Worm (Caenorhabditis elegans) whole organism, midembryonic: Measurements from ENCODE around the gene F46C5.10.

Experiments
- T22C8.4 ChIP-seq: fragments of 200-800 bp; sonication (Bioruptor generic); IDR thresholded peaks from 2 replicates; pipeline ENCODE4 v1.3.6; 2022; ENCODE audit warnings: missing genetic modification characterization, missing compliant biosample characterization
- cog-1 ChIP-seq: sonication (generic microtip); optimal IDR thresholded peaks from 2 replicates; lab custom pipeline; 2016; ENCODE audit warnings: missing genetic modification characterization, missing compliant biosample characterization
- flt-1 ChIP-seq: fragments of 200-800 bp; sonication (Bioruptor generic); IDR thresholded peaks from 2 replicates; pipeline ENCODE4 v1.3.6; 2022; ENCODE audit warnings: missing genetic modification characterization, missing compliant biosample characterization
- klf-2 ChIP-seq: fragments of 200-800 bp; sonication (Bioruptor generic); conservative IDR thresholded peaks from 2 replicates; pipeline ENCODE4 v1.3.6; 2022; ENCODE audit warnings: missing genetic modification reagents, missing genetic modification characterization, missing compliant biosample characterization
- med-1 ChIP-seq: sonication (generic microtip); optimal IDR thresholded peaks from 2 replicates; lab custom pipeline; 2017; ENCODE audit warnings: missing genetic modification characterization, mild to moderate bottlenecking, missing compliant biosample characterization, antibody characterized with exemption, missing genetic modification reagents; ENCODE audit not compliant: insufficient read depth
- ref-1 ChIP-seq: fragments of 200-800 bp; sonication (Bioruptor generic); conservative IDR thresholded peaks from 2 replicates; pipeline ENCODE4 v1.3.6; 2022; ENCODE audit warnings: missing genetic modification reagents, missing genetic modification characterization, missing compliant biosample characterization
- tab-1 ChIP-seq: fragments of 200-800 bp; sonication (Bioruptor generic); IDR thresholded peaks from 2 replicates; pipeline ENCODE4 v1.3.6; 2022; ENCODE audit warnings: missing genetic modification characterization, missing compliant biosample characterization
- ztf-23 ChIP-seq: fragments of 200-800 bp; sonication (Bioruptor generic); IDR thresholded peaks from 2 replicates; pipeline ENCODE4 v1.3.6; 2022; ENCODE audit warnings: missing genetic modification reagents, missing genetic modification characterization, missing compliant biosample characterization
- ztf-29 ChIP-seq: fragments of 200-800 bp; sonication (Bioruptor generic); IDR thresholded peaks from 2 replicates; pipeline ENCODE4 v1.3.6; 2022; ENCODE audit warnings: missing genetic modification reagents, missing genetic modification characterization, missing compliant biosample characterization

The F46C5.10 gene

ce11 chrII:8818978-8819896 lies at the start of gene F46C5.10:
Gene F46C5.10 (minus strand): TSS chrII:8819028.
- TF ChIP-seq ztf-23 (no peak), ztf-29 (GFP tag; lab: Robert Waterston, UW) (no peak), tab-1 (no peak), klf-2 (GFP tag; lab: Robert Waterston, UW) (no peak), T22C8.4 (GFP tag; lab: Robert Waterston, UW) (no peak), flt-1 (GFP tag; lab: Robert Waterston, UW) (no peak), med-1 (GFP tag; lab: Kevin White, UChicago) (no peak), cog-1 (no peak), ref-1 (GFP tag; lab: Robert Waterston, UW) (no peak)

DNA sequence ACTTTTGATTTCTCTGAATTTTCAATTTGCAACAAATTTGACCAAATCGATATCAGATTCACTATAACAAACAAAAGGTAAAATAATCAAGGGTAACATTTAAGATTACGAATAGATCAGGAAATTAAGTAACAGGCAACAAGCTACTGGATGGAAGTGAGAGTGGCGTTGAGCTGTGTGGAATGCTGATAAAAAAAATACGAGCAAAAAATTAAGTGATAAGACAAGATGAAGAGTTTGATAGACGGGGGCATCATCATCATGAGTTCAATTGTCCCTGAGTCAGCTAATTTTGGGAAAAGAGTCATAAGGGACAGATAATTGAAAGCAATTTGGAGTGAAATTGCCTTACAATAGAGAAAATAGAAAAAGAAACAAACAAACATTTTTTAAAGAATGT lies 48.0 kb upstream of the F46C5.10 start:
- TF ChIP-seq ztf-23 (no peak), ref-1 (GFP tag; lab: Robert Waterston, UW) (no peak), klf-2 (GFP tag; lab: Robert Waterston, UW) (no peak), flt-1 (GFP tag; lab: Robert Waterston, UW) (no peak), med-1 (GFP tag; lab: Kevin White, UChicago) (no peak), tab-1 (no peak), cog-1 (no peak), T22C8.4 (GFP tag; lab: Robert Waterston, UW) (no peak), ztf-29 (GFP tag; lab: Robert Waterston, UW) (no peak)

- no peak for TF ChIP-seq flt-1 (GFP tag; lab: Robert Waterston, UW)
- TF ChIP-seq tab-1, result no peak
Observed at ce11 chrII:8865078-8865477, 46.2 kb upstream of the F46C5.10 start, which contains the start of gene npr-20. Gene npr-20 (minus strand): TSS chrII:8865178.

DNA sequence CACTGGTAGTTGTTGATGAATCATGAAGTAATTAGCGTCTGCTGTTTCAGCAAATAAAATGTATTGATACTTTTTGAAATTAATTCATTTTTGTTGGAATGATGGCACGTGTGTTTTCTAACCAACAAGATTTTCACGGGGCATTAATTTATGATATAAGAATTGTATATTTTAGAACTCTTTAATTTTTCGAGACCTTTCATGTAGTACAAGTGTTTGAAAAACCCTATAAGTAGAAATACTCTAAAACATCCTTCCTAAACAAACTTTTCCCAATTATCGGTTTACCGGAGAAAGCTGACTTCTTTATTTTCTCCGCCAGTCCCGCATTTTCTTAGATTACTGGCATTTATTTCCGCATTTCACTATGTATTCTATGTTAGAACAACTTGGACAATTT lies 40.8 kb upstream of the F46C5.10 start, which contains the start of gene snb-6:
Gene snb-6 (minus strand): TSS at position 101 of the 400 bp plus-strand sequence.
- TF ChIP-seq ref-1 (GFP tag; lab: Robert Waterston, UW) (no peak), klf-2 (GFP tag; lab: Robert Waterston, UW) (no peak), med-1 (GFP tag; lab: Kevin White, UChicago) (no peak)

DNA sequence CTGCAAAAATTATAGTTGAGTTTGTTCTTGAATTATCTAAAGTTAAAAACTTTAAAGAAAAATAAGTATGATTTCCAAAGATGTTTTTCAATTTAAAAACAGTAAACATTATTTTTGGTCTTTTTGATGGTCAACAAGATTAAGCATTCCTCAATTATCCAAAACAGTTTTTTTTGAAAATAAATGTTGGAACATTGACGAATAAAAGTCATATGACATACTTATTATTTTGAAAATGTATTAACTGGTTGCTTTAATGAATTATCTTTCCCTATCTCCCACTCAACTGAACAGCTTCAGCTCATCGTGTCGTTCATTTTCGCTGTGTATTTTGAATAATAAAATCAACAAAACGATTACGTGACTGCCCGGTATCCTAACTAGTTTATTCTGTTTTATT lies 38.2 kb upstream of the F46C5.10 start:
- no peak for TF ChIP-seq ztf-29 (GFP tag; lab: Robert Waterston, UW)
- TF ChIP-seq ref-1 (GFP tag; lab: Robert Waterston, UW), result no peak
- TF ChIP-seq T22C8.4 (GFP tag; lab: Robert Waterston, UW), result no peak
- TF ChIP-seq ztf-23, result no peak
- TF ChIP-seq cog-1, result no peak
- no peak for TF ChIP-seq flt-1 (GFP tag; lab: Robert Waterston, UW)
- TF ChIP-seq klf-2 (GFP tag; lab: Robert Waterston, UW), result no peak
- no peak for TF ChIP-seq med-1 (GFP tag; lab: Kevin White, UChicago)
- no peak for TF ChIP-seq tab-1

DNA sequence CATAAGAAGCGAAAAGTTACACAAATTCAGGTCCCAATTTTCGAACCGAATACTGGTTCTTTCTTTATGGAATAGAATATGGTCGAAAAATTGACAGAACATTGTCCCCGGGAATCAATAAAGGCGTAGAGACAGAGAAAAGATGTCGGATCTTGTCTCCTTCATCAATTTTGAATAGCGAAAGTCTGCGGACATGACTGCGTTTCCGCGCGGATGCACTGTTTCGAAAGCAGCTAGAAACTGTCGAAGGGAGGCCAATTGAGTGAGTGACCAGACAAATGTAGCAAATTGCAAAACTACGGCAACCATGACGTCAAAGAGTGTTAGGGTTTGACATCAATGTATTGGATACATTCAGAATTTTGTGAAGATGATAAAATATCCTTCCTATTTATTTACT lies 37.7 kb upstream of the F46C5.10 start:
- no peak for TF ChIP-seq med-1 (GFP tag; lab: Kevin White, UChicago)
- TF ChIP-seq ztf-29 (GFP tag; lab: Robert Waterston, UW), result no peak
- no peak for TF ChIP-seq flt-1 (GFP tag; lab: Robert Waterston, UW)
- TF ChIP-seq klf-2 (GFP tag; lab: Robert Waterston, UW), result no peak
- TF ChIP-seq T22C8.4 (GFP tag; lab: Robert Waterston, UW), result no peak
- TF ChIP-seq tab-1, result no peak
- no peak for TF ChIP-seq ztf-23
- no peak for TF ChIP-seq ref-1 (GFP tag; lab: Robert Waterston, UW)
- no peak for TF ChIP-seq cog-1

- TF ChIP-seq ref-1 (GFP tag; lab: Robert Waterston, UW) (no peak), cog-1 (no peak), flt-1 (GFP tag; lab: Robert Waterston, UW) (no peak), ztf-23 (no peak), T22C8.4 (GFP tag; lab: Robert Waterston, UW) (no peak)
Observed at ce11 chrII:8854874-8855273, 36.0 kb upstream of the F46C5.10 start.

ce11 chrII:8853960-8854359 lies 35.1 kb upstream of the F46C5.10 start:
- TF ChIP-seq ztf-23, result no peak
- no peak for TF ChIP-seq med-1 (GFP tag; lab: Kevin White, UChicago)
- no peak for TF ChIP-seq flt-1 (GFP tag; lab: Robert Waterston, UW)
- TF ChIP-seq tab-1, result no peak

ce11 chrII:8853238-8853637 lies 34.4 kb upstream of the F46C5.10 start:
- TF ChIP-seq T22C8.4 (GFP tag; lab: Robert Waterston, UW) (no peak), ztf-29 (GFP tag; lab: Robert Waterston, UW) (no peak), cog-1 (no peak), med-1 (GFP tag; lab: Kevin White, UChicago) (no peak)

DNA sequence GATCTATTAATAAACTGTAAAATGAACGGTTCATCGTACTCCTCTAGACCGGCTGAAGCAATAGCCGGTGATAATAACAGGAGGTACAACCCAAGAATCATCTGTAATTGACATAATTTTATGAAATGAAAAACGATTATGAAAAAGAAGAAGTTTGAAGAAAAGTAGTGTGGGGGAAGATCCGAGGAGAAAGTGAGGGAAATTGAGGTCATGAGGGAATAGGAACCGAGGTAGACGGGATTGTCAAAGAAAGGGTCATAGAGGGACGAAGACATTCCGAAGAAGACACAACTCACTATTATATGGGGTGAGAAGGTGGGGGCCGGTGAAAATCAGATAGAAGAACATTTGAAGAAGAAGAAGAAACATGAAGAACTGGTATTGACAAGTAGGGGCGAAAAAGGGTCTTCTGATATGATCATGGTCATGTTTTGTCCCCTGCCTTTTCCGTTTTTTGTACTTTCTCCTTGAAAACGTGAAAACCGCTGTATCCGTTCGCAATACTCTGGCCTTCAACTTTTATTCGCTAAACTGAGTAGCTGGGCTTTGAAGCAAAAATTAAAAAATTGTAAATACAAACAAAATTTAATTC lies 33.3 kb upstream of the F46C5.10 start, which contains the start of gene oac-46:
Gene oac-46 (minus strand): TSS at position 101 of the 592 bp plus-strand sequence.
- TF ChIP-seq tab-1 (no peak), T22C8.4 (GFP tag; lab: Robert Waterston, UW) (no peak)
